Worm (Caenorhabditis elegans) whole organism, midembryonic: ENCODE measurements around the gene Y43F8A.2.

Experiments used
- T22C8.4 ChIP-seq: fragments of 200-800 bp; sonication (Bioruptor generic); IDR thresholded peaks from 2 replicates; pipeline ENCODE4 v1.3.6; 2022; ENCODE audit warnings: missing genetic modification characterization, missing compliant biosample characterization
- cog-1 ChIP-seq: sonication (generic microtip); optimal IDR thresholded peaks from 2 replicates; lab custom pipeline; 2016; ENCODE audit warnings: missing genetic modification characterization, missing compliant biosample characterization
- flt-1 ChIP-seq: fragments of 200-800 bp; sonication (Bioruptor generic); IDR thresholded peaks from 2 replicates; pipeline ENCODE4 v1.3.6; 2022; ENCODE audit warnings: missing genetic modification characterization, missing compliant biosample characterization
- klf-2 ChIP-seq: fragments of 200-800 bp; sonication (Bioruptor generic); conservative IDR thresholded peaks from 2 replicates; pipeline ENCODE4 v1.3.6; 2022; ENCODE audit warnings: missing genetic modification reagents, missing genetic modification characterization, missing compliant biosample characterization
- med-1 ChIP-seq: sonication (generic microtip); optimal IDR thresholded peaks from 2 replicates; lab custom pipeline; 2017; ENCODE audit warnings: missing genetic modification characterization, mild to moderate bottlenecking, missing compliant biosample characterization, antibody characterized with exemption, missing genetic modification reagents; ENCODE audit not compliant: insufficient read depth
- ref-1 ChIP-seq: fragments of 200-800 bp; sonication (Bioruptor generic); conservative IDR thresholded peaks from 2 replicates; pipeline ENCODE4 v1.3.6; 2022; ENCODE audit warnings: missing genetic modification reagents, missing genetic modification characterization, missing compliant biosample characterization
- tab-1 ChIP-seq: fragments of 200-800 bp; sonication (Bioruptor generic); IDR thresholded peaks from 2 replicates; pipeline ENCODE4 v1.3.6; 2022; ENCODE audit warnings: missing genetic modification characterization, missing compliant biosample characterization
- ztf-23 ChIP-seq: fragments of 200-800 bp; sonication (Bioruptor generic); IDR thresholded peaks from 2 replicates; pipeline ENCODE4 v1.3.6; 2022; ENCODE audit warnings: missing genetic modification reagents, missing genetic modification characterization, missing compliant biosample characterization
- ztf-29 ChIP-seq: fragments of 200-800 bp; sonication (Bioruptor generic); IDR thresholded peaks from 2 replicates; pipeline ENCODE4 v1.3.6; 2022; ENCODE audit warnings: missing genetic modification reagents, missing genetic modification characterization, missing compliant biosample characterization

The Y43F8A.2 gene

ce11 chrV:19396576-19397313 is 25.4 kb downstream of the Y43F8A.2 start:
- no peak for TF ChIP-seq med-1 (GFP tag; lab: Kevin White, UChicago)
- TF ChIP-seq ref-1 (GFP tag; lab: Robert Waterston, UW) = no peak
- TF ChIP-seq ztf-29 (GFP tag; lab: Robert Waterston, UW) = no peak
- no peak for TF ChIP-seq flt-1 (GFP tag; lab: Robert Waterston, UW)
- TF ChIP-seq tab-1 = no peak
- no peak for TF ChIP-seq T22C8.4 (GFP tag; lab: Robert Waterston, UW)
- TF ChIP-seq ztf-23 (GFP tag; lab: Robert Waterston, UW) = no peak
- no peak for TF ChIP-seq klf-2
- no peak for TF ChIP-seq cog-1 (tag; lab: Kevin White, UChicago)

- TF ChIP-seq ref-1 (GFP tag; lab: Robert Waterston, UW) (no peak), tab-1 (no peak), ztf-23 (GFP tag; lab: Robert Waterston, UW) (no peak), T22C8.4 (GFP tag; lab: Robert Waterston, UW) (no peak), klf-2 (no peak), flt-1 (GFP tag; lab: Robert Waterston, UW) (no peak), med-1 (GFP tag; lab: Kevin White, UChicago) (no peak), ztf-29 (GFP tag; lab: Robert Waterston, UW) (no peak), cog-1 (tag; lab: Kevin White, UChicago) (no peak)
These were observed 27.0 kb downstream of the Y43F8A.2 start for ce11 chrV:19398396-19398795.

ce11 chrV:19398882-19399281 is 27.5 kb downstream of the Y43F8A.2 start, which contains the start of gene C25F9.13:
C25F9.13 (minus strand) TSS chrV:19398982.
- TF ChIP-seq tab-1 = no peak
- no peak for TF ChIP-seq ztf-23 (GFP tag; lab: Robert Waterston, UW)
- TF ChIP-seq flt-1 (GFP tag; lab: Robert Waterston, UW) = no peak
- no peak for TF ChIP-seq T22C8.4 (GFP tag; lab: Robert Waterston, UW)
- TF ChIP-seq ref-1 (GFP tag; lab: Robert Waterston, UW) = no peak
- TF ChIP-seq cog-1 (tag; lab: Kevin White, UChicago) = no peak
- no peak for TF ChIP-seq ztf-29 (GFP tag; lab: Robert Waterston, UW)
- no peak for TF ChIP-seq med-1 (GFP tag; lab: Kevin White, UChicago)
- no peak for TF ChIP-seq klf-2

- TF ChIP-seq ztf-29 (GFP tag; lab: Robert Waterston, UW) (no peak), cog-1 (tag; lab: Kevin White, UChicago) (no peak), tab-1 (no peak), T22C8.4 (GFP tag; lab: Robert Waterston, UW) (no peak), ztf-23 (GFP tag; lab: Robert Waterston, UW) (no peak), flt-1 (GFP tag; lab: Robert Waterston, UW) (no peak), med-1 (GFP tag; lab: Kevin White, UChicago) (no peak), ref-1 (GFP tag; lab: Robert Waterston, UW) (no peak), klf-2 (no peak)
These were observed 29.3 kb downstream of the Y43F8A.2 start, which contains the start of gene srw-86 for ce11 chrV:19400619-19401018. srw-86 (minus strand) TSS chrV:19400719.

ce11 chrV:19401429-19401828 is 30.1 kb downstream of the Y43F8A.2 start:
- TF ChIP-seq klf-2 (no peak), ztf-23 (GFP tag; lab: Robert Waterston, UW) (no peak), tab-1 (no peak), ref-1 (GFP tag; lab: Robert Waterston, UW) (no peak), flt-1 (GFP tag; lab: Robert Waterston, UW) (no peak), T22C8.4 (GFP tag; lab: Robert Waterston, UW) (no peak), cog-1 (tag; lab: Kevin White, UChicago) (no peak), ztf-29 (GFP tag; lab: Robert Waterston, UW) (no peak), med-1 (GFP tag; lab: Kevin White, UChicago) (no peak)

- TF ChIP-seq cog-1 (tag; lab: Kevin White, UChicago) (no peak), med-1 (GFP tag; lab: Kevin White, UChicago) (no peak)
These were observed 31.5 kb downstream of the Y43F8A.2 start, which contains the start of gene C25F9.12 for ce11 chrV:19402855-19403254. C25F9.12 (minus strand) TSS chrV:19402955.

- TF ChIP-seq klf-2 (no peak), T22C8.4 (GFP tag; lab: Robert Waterston, UW) (no peak), flt-1 (GFP tag; lab: Robert Waterston, UW) (no peak), ref-1 (GFP tag; lab: Robert Waterston, UW) (no peak), med-1 (GFP tag; lab: Kevin White, UChicago) (no peak), ztf-29 (GFP tag; lab: Robert Waterston, UW) (no peak), tab-1 (no peak), cog-1 (tag; lab: Kevin White, UChicago) (no peak), ztf-23 (GFP tag; lab: Robert Waterston, UW) (no peak)
These were observed 32.3 kb downstream of the Y43F8A.2 start for ce11 chrV:19403619-19404018.

ce11 chrV:19405276-19405815 is 34.0 kb downstream of the Y43F8A.2 start, which contains the start of the genes C25F9.6 and C25F9.10:
C25F9.6 (minus strand) TSS chrV:19405326.
C25F9.10 (plus strand) TSS chrV:19405729.
- TF ChIP-seq ref-1 (GFP tag; lab: Robert Waterston, UW) (no peak), tab-1 (no peak)

ce11 chrV:19410663-19411062 is 39.3 kb downstream of the Y43F8A.2 start, which contains the start of gene C25F9.5:
C25F9.5 (minus strand) TSS chrV:19410857.
- no peak for TF ChIP-seq flt-1 (GFP tag; lab: Robert Waterston, UW)
- TF ChIP-seq ztf-23 (GFP tag; lab: Robert Waterston, UW) = no peak
- no peak for TF ChIP-seq ref-1 (GFP tag; lab: Robert Waterston, UW)
- no peak for TF ChIP-seq tab-1
- no peak for TF ChIP-seq cog-1 (tag; lab: Kevin White, UChicago)
- no peak for TF ChIP-seq med-1 (GFP tag; lab: Kevin White, UChicago)
- TF ChIP-seq T22C8.4 (GFP tag; lab: Robert Waterston, UW) = no peak
- no peak for TF ChIP-seq klf-2
- TF ChIP-seq ztf-29 (GFP tag; lab: Robert Waterston, UW) = no peak
